Fruit fly (Drosophila melanogaster) whole organism, wandering third instar larva: ENCODE results near the gene amrt.

ENCODE experiments used
- Dif ChIP-seq: fragments of 200-275, 200-300 bp; sonication (Bioruptor generic); optimal IDR thresholded peaks from 2 replicates; lab custom pipeline; 2018; ENCODE audit warnings: missing biosample characterization, missing genetic modification characterization; ENCODE audit not compliant: partially characterized antibody
- Hr83 ChIP-seq: fragments of 200-300 bp; sonication (Bioruptor generic); optimal IDR thresholded peaks from 2 replicates; lab custom pipeline; 2016; ENCODE audit warnings: missing biosample characterization, mild to moderate bottlenecking, missing genetic modification characterization, moderate library complexity; ENCODE audit not compliant: poor library complexity, severe bottlenecking
- Jra ChIP-seq: sonication (Bioruptor generic); optimal IDR thresholded peaks from 2 replicates; lab custom pipeline; 2016; ENCODE audit warnings: missing biosample characterization, missing genetic modification characterization
- Myc ChIP-seq: fragments of >200 bp; optimal IDR thresholded peaks from 2 replicates; lab custom pipeline; 2017
- Vsx2 ChIP-seq: fragments of 200-300, 225-300 bp; sonication (Bioruptor generic); optimal IDR thresholded peaks from 2 replicates; lab custom pipeline; 2018; ENCODE audit warnings: missing biosample characterization, missing genetic modification characterization; ENCODE audit not compliant: partially characterized antibody
- br ChIP-seq: fragments of 200-800 bp; sonication (Bioruptor generic); optimal IDR thresholded peaks from 2 replicates; lab custom pipeline; 2016; ENCODE audit warnings: missing biosample characterization, missing genetic modification characterization
- brk ChIP-seq: fragments of 200-800 bp; sonication (Bioruptor generic); optimal IDR thresholded peaks from 2 replicates; lab custom pipeline; 2016; ENCODE audit warnings: missing biosample characterization, mild to moderate bottlenecking, missing genetic modification characterization
- dsf ChIP-seq: sonication (Bioruptor generic); optimal IDR thresholded peaks from 2 replicates; lab custom pipeline; 2016; ENCODE audit warnings: missing biosample characterization, missing genetic modification characterization, borderline replicate concordance
- fru ChIP-seq: fragments of 200-800 bp; sonication (Bioruptor generic); optimal IDR thresholded peaks from 3 replicates; lab custom pipeline; 2016; ENCODE audit warnings: missing biosample characterization, mild to moderate bottlenecking, missing genetic modification characterization
- h ChIP-seq: fragments of 200-800 bp; sonication (Bioruptor generic); optimal IDR thresholded peaks from 3 replicates; lab custom pipeline; 2016; ENCODE audit warnings: missing biosample characterization, mild to moderate bottlenecking, missing genetic modification characterization
- psq ChIP-seq: fragments of 200-800 bp; sonication (Bioruptor generic); optimal IDR thresholded peaks from 3 replicates; lab custom pipeline; 2017; ENCODE audit warnings: missing biosample characterization, mild to moderate bottlenecking, missing genetic modification characterization, moderate library complexity
- sage ChIP-seq: fragments of 200-800 bp; sonication (Bioruptor generic); optimal IDR thresholded peaks from 2 replicates; lab custom pipeline; 2016; ENCODE audit warnings: missing biosample characterization, mild to moderate bottlenecking, missing genetic modification characterization
- usp ChIP-seq: fragments of >200 bp; optimal IDR thresholded peaks from 2 replicates; lab custom pipeline; 2017; ENCODE audit warnings: missing biosample characterization, missing genetic modification characterization
- woc ChIP-seq: sonication (Bioruptor generic); optimal IDR thresholded peaks from 2 replicates; lab custom pipeline; 2016; ENCODE audit warnings: missing biosample characterization, mild to moderate bottlenecking, missing genetic modification characterization

dm6 chrX:13737939-13738338, 44.3 kb upstream of the amrt start, which contains the start of gene CG11134:
- TF ChIP-seq sage (GFP tag; lab: Kevin White, UChicago) = no peak
- no peak for TF ChIP-seq Hr83 (GFP tag; lab: Kevin White, UChicago)
- no peak for TF ChIP-seq Dif (GFP tag; lab: Kevin White, UChicago)
- TF ChIP-seq Jra (GFP tag; lab: Kevin White, UChicago) = no peak
- TF ChIP-seq psq (GFP tag; lab: Kevin White, UChicago) = no peak
- no peak for TF ChIP-seq Vsx2
- no peak for TF ChIP-seq Myc
- TF ChIP-seq woc = no peak
- no peak for TF ChIP-seq h
- TF ChIP-seq usp (GFP tag; lab: Kevin White, UChicago) = no peak
- no peak for TF ChIP-seq fru (GFP tag; lab: Kevin White, UChicago)
- no peak for TF ChIP-seq dsf (GFP tag; lab: Kevin White, UChicago)
- TF ChIP-seq brk (GFP tag; lab: Kevin White, UChicago) = no peak
- no peak for TF ChIP-seq br (GFP tag; lab: Kevin White, UChicago)
